Fruit fly (Drosophila melanogaster) whole organism, embryonic: ENCODE data around the gene CG2256.
A peak's percentile ranks its signal among the peaks of the same experiment; 100 is the strongest.

Experiments used
- Aef1 ChIP-seq: fragments of 200-800 bp; sonication (Bioruptor generic); IDR thresholded peaks from 3 replicates; pipeline ENCODE4 v1.3.6; 2022; ENCODE audit warnings: missing biosample characterization, missing genetic modification characterization
- B-H2 ChIP-seq: fragments of 200-800 bp; sonication (Bioruptor generic); optimal IDR thresholded peaks from 2 replicates; lab custom pipeline; 2018; ENCODE audit warnings: missing biosample characterization, mild to moderate bottlenecking, missing genetic modification characterization
- CG10321 ChIP-seq: fragments of 200-800 bp; sonication (Bioruptor generic); IDR thresholded peaks from 2 replicates; pipeline ENCODE4 v1.3.6; 2022; ENCODE audit warnings: missing biosample characterization, missing genetic modification characterization
- CG12942 ChIP-seq: fragments of 200-800 bp; sonication (Bioruptor generic); optimal IDR thresholded peaks from 3 replicates; lab custom pipeline; 2016; ENCODE audit warnings: missing biosample characterization, missing genetic modification characterization
- CG16815 ChIP-seq: fragments of 200-800 bp; sonication (Bioruptor generic); optimal IDR thresholded peaks from 3 replicates; lab custom pipeline; 2017; ENCODE audit warnings: missing biosample characterization, mild to moderate bottlenecking, missing genetic modification characterization
- CG17912 ChIP-seq: fragments of 200-800 bp; sonication (Bioruptor generic); optimal IDR thresholded peaks from 2 replicates; lab custom pipeline; 2018; ENCODE audit warnings: missing biosample characterization, mild to moderate bottlenecking, missing genetic modification characterization
- CG1832 ChIP-seq: fragments of 200-800 bp; sonication (Bioruptor generic); optimal IDR thresholded peaks from 2 replicates; lab custom pipeline; 2017; ENCODE audit warnings: missing biosample characterization, mild to moderate bottlenecking, missing genetic modification characterization, inconsistent platforms
- CG2678 ChIP-seq: fragments of 200-800 bp; sonication (Bioruptor generic); optimal IDR thresholded peaks from 3 replicates; lab custom pipeline; 2019; ENCODE audit warnings: missing biosample characterization, mild to moderate bottlenecking, missing genetic modification characterization, moderate library complexity
- CG31365 ChIP-seq: fragments of 200-800 bp; sonication (Bioruptor generic); optimal IDR thresholded peaks from 2 replicates; lab custom pipeline; 2018; ENCODE audit warnings: missing biosample characterization, mild to moderate bottlenecking, missing genetic modification characterization
- CG32772 ChIP-seq: fragments of 200-800 bp; sonication (Bioruptor generic); IDR thresholded peaks from 2 replicates; pipeline ENCODE4 v1.3.6; 2022; ENCODE audit warnings: missing biosample characterization, missing genetic modification characterization
- CG33213 ChIP-seq: fragments of 200-800 bp; sonication (Bioruptor generic); optimal IDR thresholded peaks from 3 replicates; lab custom pipeline; 2016; ENCODE audit warnings: missing biosample characterization, missing genetic modification characterization
- CG34224 ChIP-seq: fragments of 200-800 bp; sonication (Bioruptor generic); IDR thresholded peaks from 3 replicates; pipeline ENCODE4 v1.3.6; 2022; ENCODE audit warnings: missing biosample characterization, missing genetic modification characterization; ENCODE audit not compliant: partially characterized antibody
- CG34376 ChIP-seq: fragments of 200-800 bp; sonication (Bioruptor generic); optimal IDR thresholded peaks from 2 replicates; lab custom pipeline; 2018; ENCODE audit warnings: missing biosample characterization, mild to moderate bottlenecking, missing genetic modification characterization
- CG4360 ChIP-seq: fragments of 200-800 bp; sonication (Bioruptor generic); IDR thresholded peaks from 2 replicates; pipeline ENCODE4 v1.3.6; 2022; ENCODE audit warnings: missing biosample characterization, missing genetic modification characterization
- CG8478 ChIP-seq: fragments of >200 bp; optimal IDR thresholded peaks from 2 replicates; lab custom pipeline; 2018
- CG9817 ChIP-seq: fragments of 200-800 bp; sonication (Bioruptor generic); optimal IDR thresholded peaks from 2 replicates; lab custom pipeline; 2018; ENCODE audit warnings: missing biosample characterization, mild to moderate bottlenecking, missing genetic modification characterization, moderate library complexity
- Drgx ChIP-seq: fragments of 200-800 bp; sonication (Bioruptor generic); IDR thresholded peaks from 2 replicates; pipeline ENCODE4 v1.3.6; 2022; ENCODE audit warnings: missing biosample characterization, missing genetic modification characterization
- Gug ChIP-seq: fragments of 200-800 bp; sonication (Bioruptor generic); IDR thresholded peaks from 4 replicates; pipeline ENCODE4 v1.3.6; 2022; ENCODE audit warnings: missing biosample characterization, missing genetic modification characterization
- HHEX ChIP-seq: fragments of 200-800 bp; sonication (Bioruptor generic); optimal IDR thresholded peaks from 3 replicates; lab custom pipeline; 2017; ENCODE audit warnings: missing biosample characterization, mild to moderate bottlenecking, missing genetic modification characterization, missing genetic modification reagents
- HLHmδ ChIP-seq: fragments of 200-800 bp; sonication (Bioruptor generic); optimal IDR thresholded peaks from 2 replicates; lab custom pipeline; 2018; ENCODE audit warnings: missing biosample characterization, mild to moderate bottlenecking, missing genetic modification characterization, moderate library complexity
- HmgZ ChIP-seq: fragments of 200-800 bp; sonication (Bioruptor generic); optimal IDR thresholded peaks from 2 replicates; lab custom pipeline; 2018; ENCODE audit warnings: missing biosample characterization, mild to moderate bottlenecking, missing genetic modification characterization
- Jarid2 ChIP-seq: fragments of 200-800 bp; sonication (Bioruptor generic); optimal IDR thresholded peaks from 3 replicates; lab custom pipeline; 2017; ENCODE audit warnings: mild to moderate bottlenecking, missing biosample characterization, missing genetic modification reagents, missing genetic modification characterization
- Lpt ChIP-seq: fragments of >200 bp; optimal IDR thresholded peaks from 2 replicates; lab custom pipeline; 2018; ENCODE audit warnings: missing biosample characterization, missing genetic modification characterization
- Med ChIP-seq: fragments of 200-800 bp; sonication (Bioruptor generic); peaks from one replicate; lab custom pipeline; 2016; ENCODE audit warnings: missing biosample characterization, missing genetic modification characterization, mild to moderate bottlenecking, inconsistent platforms, moderate library complexity
- Mrtf ChIP-seq: fragments of 200-800 bp; sonication (Bioruptor generic); IDR thresholded peaks from 3 replicates; pipeline ENCODE4 v1.3.6; 2022; ENCODE audit warnings: missing biosample characterization, missing genetic modification characterization
- Oli ChIP-seq: fragments of 200-800 bp; sonication (Bioruptor generic); optimal IDR thresholded peaks from 2 replicates; lab custom pipeline; 2018; ENCODE audit warnings: missing biosample characterization, mild to moderate bottlenecking, missing genetic modification characterization, moderate library complexity
- Trl ChIP-seq, 3 experiments: fragments of >200 bp in 2 of 3; fragments of 200-800 bp in 1 of 3; sonication (Bioruptor generic) in 1 of 3; optimal IDR thresholded peaks; 2 replicates in 1 of 3; 3 replicates in 2 of 3; lab custom pipeline; 2016 to 2017; ENCODE audit warnings: missing biosample characterization in 1 of 3, missing genetic modification characterization in 1 of 3
- YL-1 ChIP-seq: fragments of 200-800 bp; sonication (Bioruptor generic); optimal IDR thresholded peaks from 3 replicates; lab custom pipeline; 2017; ENCODE audit warnings: missing biosample characterization, mild to moderate bottlenecking, missing genetic modification characterization
- bsh ChIP-seq, 2 experiments: fragments of 200-800 bp; sonication (Bioruptor generic); optimal IDR thresholded peaks; 2 replicates each; lab custom pipeline; 2017 to 2018; ENCODE audit warnings: mild to moderate bottlenecking in 2 of 2, missing biosample characterization in 2 of 2, missing genetic modification characterization in 2 of 2, moderate library complexity in 1 of 2
- cg ChIP-seq: fragments of 200-800 bp; sonication (Bioruptor generic); optimal IDR thresholded peaks from 3 replicates; lab custom pipeline; 2019; ENCODE audit warnings: missing biosample characterization, mild to moderate bottlenecking, missing genetic modification characterization, moderate library complexity
- chinmo ChIP-seq: fragments of 200-800 bp; sonication (Bioruptor generic); IDR thresholded peaks from 4 replicates; pipeline ENCODE4 v1.3.6; 2022; ENCODE audit warnings: missing biosample characterization, missing genetic modification characterization; ENCODE audit not compliant: partially characterized antibody
- chm ChIP-seq: fragments of 200-800 bp; sonication (Bioruptor generic); IDR thresholded peaks from 2 replicates; pipeline ENCODE4 v1.3.6; 2022; ENCODE audit warnings: missing biosample characterization, missing genetic modification characterization
- ci ChIP-seq: fragments of 200-800 bp; sonication (Bioruptor generic); IDR thresholded peaks from 3 replicates; pipeline ENCODE4 v1.3.6; 2022; ENCODE audit warnings: missing biosample characterization, missing genetic modification characterization
- dysf ChIP-seq: fragments of 200-800 bp; sonication (Bioruptor generic); IDR thresholded peaks from 3 replicates; pipeline ENCODE4 v1.3.6; 2022; ENCODE audit warnings: missing biosample characterization, missing genetic modification characterization
- ewg ChIP-seq: fragments of 200-800 bp; sonication (Bioruptor generic); optimal IDR thresholded peaks from 3 replicates; lab custom pipeline; 2017; ENCODE audit warnings: mild to moderate bottlenecking, missing biosample characterization, missing genetic modification reagents, missing genetic modification characterization
- kni ChIP-seq: fragments of 200-800 bp; sonication (Bioruptor generic); optimal IDR thresholded peaks from 3 replicates; lab custom pipeline; 2017; ENCODE audit warnings: mild to moderate bottlenecking, missing biosample characterization, missing genetic modification reagents, missing genetic modification characterization
- lov ChIP-seq, 2 experiments: fragments of 200-800 bp in 1 of 2; fragments of >200 bp in 1 of 2; sonication (Bioruptor generic) in 1 of 2; IDR thresholded peaks in 1 of 2; optimal IDR thresholded peaks in 1 of 2; 2 replicates in 1 of 2; 3 replicates in 1 of 2; pipeline versions ENCODE4 v1.3.6 to Lab custom; 2017 to 2022; ENCODE audit warnings: missing biosample characterization in 1 of 2, missing genetic modification characterization in 1 of 2
- nom ChIP-seq: fragments of 200-800 bp; sonication (Bioruptor generic); optimal IDR thresholded peaks from 2 replicates; lab custom pipeline; 2017; ENCODE audit warnings: missing biosample characterization, missing genetic modification characterization, mild to moderate bottlenecking, moderate library complexity, missing genetic modification reagents
- otp ChIP-seq: fragments of 200-800 bp; sonication (Bioruptor generic); IDR thresholded peaks from 3 replicates; pipeline ENCODE4, ENCODE4 v1.3.6; 2022; ENCODE audit warnings: missing biosample characterization, missing genetic modification characterization
- phol ChIP-seq: fragments of 200-800 bp; sonication (Bioruptor generic); optimal IDR thresholded peaks from 3 replicates; lab custom pipeline; 2018; ENCODE audit warnings: missing biosample characterization, mild to moderate bottlenecking, missing genetic modification characterization, moderate library complexity
- rib ChIP-seq: fragments of 200-800 bp; sonication (Bioruptor generic); IDR thresholded peaks from 2 replicates; pipeline ENCODE4 v1.3.6; 2022; ENCODE audit warnings: missing biosample characterization, missing genetic modification characterization
- sd ChIP-seq: fragments of 200-800 bp; sonication (Bioruptor generic); optimal IDR thresholded peaks from 3 replicates; lab custom pipeline; 2018; ENCODE audit warnings: missing biosample characterization, mild to moderate bottlenecking, missing genetic modification characterization, moderate library complexity
- slbo ChIP-seq: fragments of 200-800 bp; sonication (Bioruptor generic); IDR thresholded peaks from 2 replicates; pipeline ENCODE4 v1.3.6; 2022; ENCODE audit warnings: missing biosample characterization, missing genetic modification characterization
- so ChIP-seq: fragments of 200-800 bp; sonication (Bioruptor generic); IDR thresholded peaks from 3 replicates; pipeline ENCODE4 v1.3.6; 2022; ENCODE audit warnings: missing biosample characterization, missing genetic modification characterization
- sqz ChIP-seq: fragments of 200-800 bp; sonication (Bioruptor generic); optimal IDR thresholded peaks from 3 replicates; lab custom pipeline; 2018; ENCODE audit warnings: missing biosample characterization, mild to moderate bottlenecking, missing genetic modification characterization
- ssp ChIP-seq: fragments of 200-800 bp; sonication (Bioruptor generic); IDR thresholded peaks from 2 replicates; pipeline ENCODE4 v1.3.6; 2022; ENCODE audit warnings: missing biosample characterization, missing genetic modification characterization
- stwl ChIP-seq: fragments of 200-800 bp; sonication (Bioruptor generic); optimal IDR thresholded peaks from 3 replicates; lab custom pipeline; 2018; ENCODE audit warnings: missing biosample characterization, mild to moderate bottlenecking, missing genetic modification characterization, moderate library complexity
- vvl ChIP-seq: fragments of 200-800 bp; sonication (Bioruptor generic); IDR thresholded peaks from 2 replicates; pipeline ENCODE4 v1.3.6; 2022; ENCODE audit warnings: missing biosample characterization, missing genetic modification characterization
- yki ChIP-seq: fragments of >200 bp; optimal IDR thresholded peaks from 3 replicates; lab custom pipeline; 2018

The CG2256 gene

DNA sequence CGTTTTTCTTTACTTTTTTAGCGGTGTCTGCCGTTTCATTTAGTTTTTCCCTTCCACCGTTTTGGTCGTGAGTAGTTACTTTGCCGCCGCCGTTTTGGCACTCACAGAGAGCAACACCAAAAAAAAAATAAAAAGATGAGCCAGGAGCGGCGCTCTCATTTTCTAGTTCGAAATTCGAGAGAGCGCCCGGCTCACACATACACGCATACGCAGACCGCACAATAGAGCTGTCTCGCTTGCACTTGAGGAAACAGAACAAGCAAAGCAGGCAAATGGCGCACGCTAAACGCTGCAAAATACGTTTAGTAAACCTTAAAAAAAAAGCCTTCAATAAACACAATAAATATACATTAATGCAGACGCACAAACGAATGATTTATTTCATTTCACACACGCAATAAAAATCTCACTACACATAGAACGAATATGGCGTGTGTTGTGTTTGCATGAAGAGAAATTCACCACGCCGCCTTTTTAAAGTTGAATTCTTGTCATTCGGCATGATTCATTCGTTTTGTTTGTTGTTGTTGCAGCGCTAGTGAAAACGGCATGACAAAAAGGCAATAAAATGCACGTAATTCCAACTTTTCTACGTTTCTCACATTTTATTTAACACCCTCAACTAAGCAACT lies 30.3 kb downstream of the CG2256 start:
- no peak for TF ChIP-seq Jarid2
- TF ChIP-seq bsh (GFP tag; optimal IDR thresholded peaks at IDR 0.05; lab: Kevin White, UChicago) = peak in 1 of 2 experiments; percentile 22
- TF ChIP-seq Gug (GFP tag; lab: Robert Waterston, UW) = no peak
- TF ChIP-seq rib (GFP tag; lab: Robert Waterston, UW) = peak; percentile 44; the same call in 1 of the 2 replicates
- TF ChIP-seq CG4360 (GFP tag; lab: Robert Waterston, UW) = peak; percentile 63
- peak; percentile 87 for TF ChIP-seq sqz (GFP tag; lab: Kevin White, UChicago)
- TF ChIP-seq Med (GFP tag; lab: Kevin White, UChicago) = peak; percentile 70
- 0 out of 4 replicates have a peak, but pooled peaks have one; percentile 63 for TF ChIP-seq chinmo (GFP tag; lab: Robert Waterston, UW)
- peak; percentile 11 for TF ChIP-seq HmgZ
- TF ChIP-seq sd (tag; lab: Kevin White, UChicago) = no peak
- no peak for TF ChIP-seq CG2678 (tag; lab: Kevin White, UChicago)
- no peak for TF ChIP-seq Aef1 (GFP tag; lab: Robert Waterston, UW)
- TF ChIP-seq CG32772 (GFP tag; lab: Robert Waterston, UW) = peak; percentile 43; the same call in 1 of the 2 replicates
- TF ChIP-seq ssp (GFP tag; lab: Robert Waterston, UW) = no peak
- TF ChIP-seq so (GFP tag; lab: Robert Waterston, UW) = no peak
- peak; percentile 42 for TF ChIP-seq HLHmδ (GFP tag; lab: Kevin White, UChicago)
- TF ChIP-seq CG31365 = no peak
- TF ChIP-seq lov (optimal IDR thresholded peaks at IDR 0.05; lab: Kevin White, UChicago) = no peak
- no peak for TF ChIP-seq lov (GFP tag; IDR thresholded peaks at IDR 0.05; lab: Robert Waterston, UW)
- TF ChIP-seq CG16815 (GFP tag; lab: Kevin White, UChicago) = no peak
- TF ChIP-seq slbo = no peak
- TF ChIP-seq phol (tag; lab: Kevin White, UChicago) = peak; percentile 68
- TF ChIP-seq otp = 0 out of 3 replicates have a peak, but pooled peaks have one; percentile 27
- 0 out of 3 replicates have a peak, but pooled peaks have one; percentile 33 for TF ChIP-seq ci
- no peak for TF ChIP-seq stwl
- no peak for TF ChIP-seq CG12942
- TF ChIP-seq CG10321 = peak; percentile 95
- peak; percentile 7 for TF ChIP-seq CG34376 (GFP tag; lab: Kevin White, UChicago)
- no peak for TF ChIP-seq dysf
- peak; percentile 61 for TF ChIP-seq nom (GFP tag; lab: Kevin White, UChicago)
- peak; percentile 21 for TF ChIP-seq YL-1
- TF ChIP-seq vvl (GFP tag; lab: Robert Waterston, UW) = peak; percentile 35; the same call in 1 of the 2 replicates
- peak; percentile 38 for TF ChIP-seq ewg (GFP tag; lab: Kevin White, UChicago)
- TF ChIP-seq Lpt (GFP tag; lab: Kevin White, UChicago) = no peak
- peak; percentile 87 for TF ChIP-seq cg (GFP tag; lab: Kevin White, UChicago)
- TF ChIP-seq CG9817 (tag; lab: Kevin White, UChicago) = no peak
- TF ChIP-seq Oli (tag; lab: Kevin White, UChicago) = no peak
- TF ChIP-seq kni = peak; percentile 25
- TF ChIP-seq CG8478 (lab: Kevin White, UChicago) = peak; percentile 75
- no peak for TF ChIP-seq Mrtf (GFP tag; lab: Robert Waterston, UW)
- TF ChIP-seq B-H2 = peak; percentile 14
- TF ChIP-seq Drgx (GFP tag; lab: Robert Waterston, UW) = peak; percentile 58
- peak; percentile 41 for TF ChIP-seq yki (lab: Kevin White, UChicago)
- peak; percentile 58 for TF ChIP-seq CG1832 (GFP tag; lab: Kevin White, UChicago)
- TF ChIP-seq CG17912 (GFP tag; lab: Kevin White, UChicago) = no peak
- peak; percentile 32; the same call in 1 of the 3 replicates for TF ChIP-seq CG34224 (GFP tag; lab: Robert Waterston, UW)
- TF ChIP-seq Trl (optimal IDR thresholded peaks at IDR 0.05; lab: Kevin White, UChicago) = peak; percentile 84 to 90
- no peak for TF ChIP-seq Trl (GFP tag; optimal IDR thresholded peaks at IDR 0.05; lab: Kevin White, UChicago)
- no peak for TF ChIP-seq HHEX (GFP tag; lab: Kevin White, UChicago)
- TF ChIP-seq chm (GFP tag; lab: Robert Waterston, UW) = 0 out of 2 replicates have a peak, but pooled peaks have one; percentile 23
- no peak for TF ChIP-seq CG33213 (GFP tag; lab: Kevin White, UChicago)
